Worm (Caenorhabditis elegans) whole organism, L1 larva: ENCODE measurements around the gene C04C3.4.

Experiments
- C04F5.9 ChIP-seq: sonication (generic microtip); optimal IDR thresholded peaks from 2 replicates; lab custom pipeline; 2016; ENCODE audit warnings: missing genetic modification characterization, missing compliant biosample characterization
- F16B12.6 ChIP-seq: fragments of 150-350 bp; optimal IDR thresholded peaks from 2 replicates; lab custom pipeline; 2014; ENCODE audit warnings: missing biosample characterization, missing genetic modification characterization
- Y116A8C.19 ChIP-seq: sonication (generic microtip); optimal IDR thresholded peaks from 2 replicates; lab custom pipeline; 2016; ENCODE audit warnings: missing compliant biosample characterization, missing genetic modification characterization, borderline replicate concordance
- aly-2 ChIP-seq: fragments of 150-350 bp; optimal IDR thresholded peaks from 2 replicates; lab custom pipeline; 2014; ENCODE audit warnings: missing biosample characterization, missing genetic modification characterization
- ceh-63 ChIP-seq: fragments of 200-800 bp; sonication (Bioruptor generic); optimal IDR thresholded peaks from 2 replicates; lab custom pipeline; 2018; ENCODE audit warnings: mild to moderate bottlenecking, missing genetic modification characterization, missing compliant biosample characterization
- ceh-82 ChIP-seq, 3 experiments: fragments of 150-350 bp in 1 of 3; sonication (generic microtip) in 2 of 3; optimal IDR thresholded peaks; 2 replicates each; lab custom pipeline; 2014 to 2017; ENCODE audit warnings: missing biosample characterization in 3 of 3, missing genetic modification characterization in 3 of 3
- ces-1 ChIP-seq: fragments of 150-350 bp; optimal IDR thresholded peaks from 2 replicates; lab custom pipeline; 2014; ENCODE audit warnings: missing biosample characterization, missing genetic modification reagents, missing genetic modification characterization
- dpl-1 ChIP-seq, 3 experiments: fragments of 150-350 bp in 2 of 3; sonication (generic microtip) in 1 of 3; optimal IDR thresholded peaks; 2 replicates each; lab custom pipeline; 2014 to 2017; ENCODE audit warnings: missing biosample characterization in 3 of 3, missing genetic modification characterization in 3 of 3, missing genetic modification reagents in 3 of 3
- efl-1 ChIP-seq, 4 experiments: fragments of 150-350 bp; optimal IDR thresholded peaks in 3 of 4; peaks in 1 of 4; 1 replicate in 1 of 4; 2 replicates in 3 of 4; lab custom pipeline; 2014; ENCODE audit warnings: missing biosample characterization in 2 of 4, missing genetic modification characterization in 2 of 4, missing genetic modification reagents in 2 of 4
- efl-3 ChIP-seq: fragments of 200-800 bp; sonication (Bioruptor generic); optimal IDR thresholded peaks from 2 replicates; lab custom pipeline; 2018; ENCODE audit warnings: mild to moderate bottlenecking, missing genetic modification characterization, missing compliant biosample characterization
- elt-2 ChIP-seq: sonication (generic microtip); optimal IDR thresholded peaks from 2 replicates; lab custom pipeline; 2016; ENCODE audit warnings: missing genetic modification characterization, mild to moderate bottlenecking, inconsistent platforms, missing compliant biosample characterization, missing genetic modification reagents
- ets-5 ChIP-seq: fragments of 200-800 bp; sonication (Bioruptor generic); IDR thresholded peaks from 2 replicates; pipeline ENCODE4 v1.3.6; 2022; ENCODE audit warnings: missing genetic modification characterization, missing compliant biosample characterization
- fkh-8 ChIP-seq: sonication (generic microtip); optimal IDR thresholded peaks from 2 replicates; lab custom pipeline; 2016; ENCODE audit warnings: mild to moderate bottlenecking, missing genetic modification characterization, missing compliant biosample characterization
- irx-1 ChIP-seq: sonication (generic microtip); optimal IDR thresholded peaks from 2 replicates; lab custom pipeline; 2016; ENCODE audit warnings: missing genetic modification characterization, missing compliant biosample characterization
- isw-1 ChIP-seq: fragments of 200-800 bp; sonication (Bioruptor generic); IDR thresholded peaks from 2 replicates; pipeline ENCODE4 v1.3.6; 2022; ENCODE audit warnings: missing genetic modification characterization, missing compliant biosample characterization
- lin-13 ChIP-seq: fragments of 150-350 bp; optimal IDR thresholded peaks from 2 replicates; lab custom pipeline; 2014; ENCODE audit warnings: missing biosample characterization, missing genetic modification reagents, missing genetic modification characterization
- lin-14 ChIP-seq: fragments of 200-800 bp; sonication (Bioruptor generic); optimal IDR thresholded peaks from 2 replicates; lab custom pipeline; 2018; ENCODE audit warnings: mild to moderate bottlenecking, missing genetic modification characterization, moderate library complexity, missing compliant biosample characterization
- lin-35 ChIP-seq, 2 experiments: fragments of 150-350 bp; optimal IDR thresholded peaks; 2 replicates each; lab custom pipeline; 2014; ENCODE audit warnings: missing biosample characterization in 2 of 2, missing genetic modification characterization in 2 of 2, missing genetic modification reagents in 2 of 2
- lsy-2 ChIP-seq, 2 experiments: fragments of 150-350 bp; optimal IDR thresholded peaks; 2 replicates each; lab custom pipeline; 2014; ENCODE audit warnings: missing biosample characterization in 2 of 2, missing genetic modification characterization in 2 of 2
- mep-1 ChIP-seq: fragments of 150-350 bp; optimal IDR thresholded peaks from 2 replicates; lab custom pipeline; 2014; ENCODE audit warnings: missing biosample characterization, missing genetic modification characterization
- nhr-12 ChIP-seq: sonication (generic microtip); optimal IDR thresholded peaks from 2 replicates; lab custom pipeline; 2017; ENCODE audit warnings: missing biosample characterization, missing genetic modification characterization
- nhr-20 ChIP-seq: sonication (generic microtip); optimal IDR thresholded peaks from 2 replicates; lab custom pipeline; 2016; ENCODE audit warnings: mild to moderate bottlenecking, missing genetic modification characterization, missing compliant biosample characterization
- nhr-47 ChIP-seq: sonication (generic microtip); optimal IDR thresholded peaks from 2 replicates; lab custom pipeline; 2016; ENCODE audit warnings: mild to moderate bottlenecking, missing genetic modification characterization, moderate library complexity, missing compliant biosample characterization
- nhr-71 ChIP-seq: sonication (generic microtip); optimal IDR thresholded peaks from 2 replicates; lab custom pipeline; 2016; ENCODE audit warnings: mild to moderate bottlenecking, missing genetic modification characterization, moderate library complexity, missing compliant biosample characterization
- nhr-76 ChIP-seq: sonication (generic microtip); optimal IDR thresholded peaks from 2 replicates; lab custom pipeline; 2017; ENCODE audit warnings: missing biosample characterization, missing genetic modification characterization
- nhr-85 ChIP-seq: sonication (generic microtip); peaks from one replicate; lab custom pipeline; 2016; ENCODE audit warnings: missing genetic modification characterization, inconsistent platforms, missing compliant biosample characterization
- nhr-90 ChIP-seq: sonication (generic microtip); optimal IDR thresholded peaks from 2 replicates; lab custom pipeline; 2016; ENCODE audit warnings: mild to moderate bottlenecking, missing genetic modification characterization, missing compliant biosample characterization; ENCODE audit not compliant: poor library complexity
- pax-3 ChIP-seq: fragments of 200-800 bp; sonication (Bioruptor generic); optimal IDR thresholded peaks from 2 replicates; lab custom pipeline; 2018; ENCODE audit warnings: mild to moderate bottlenecking, missing genetic modification characterization, moderate library complexity, missing compliant biosample characterization
- skn-1 ChIP-seq: fragments of 150-350 bp; optimal IDR thresholded peaks from 2 replicates; lab custom pipeline; 2014; ENCODE audit warnings: missing biosample characterization, missing genetic modification characterization
- snpc-4 ChIP-seq: fragments of 150-350 bp; optimal IDR thresholded peaks from 2 replicates; lab custom pipeline; 2014; ENCODE audit warnings: missing biosample characterization, missing genetic modification characterization
- sup-37 ChIP-seq: fragments of 200-800 bp; sonication (Bioruptor generic); optimal IDR thresholded peaks from 2 replicates; lab custom pipeline; 2018; ENCODE audit warnings: mild to moderate bottlenecking, missing genetic modification characterization, missing compliant biosample characterization
- unc-130 ChIP-seq: fragments of 150-350 bp; optimal IDR thresholded peaks from 2 replicates; lab custom pipeline; 2017; ENCODE audit warnings: missing biosample characterization, missing genetic modification characterization, inconsistent platforms
- unc-98 ChIP-seq: fragments of 200-800 bp; sonication (Bioruptor generic); IDR thresholded peaks from 2 replicates; pipeline ENCODE4 v1.3.6; 2022; ENCODE audit warnings: missing genetic modification characterization, missing compliant biosample characterization
- vab-15 ChIP-seq: sonication (generic microtip); optimal IDR thresholded peaks from 2 replicates; lab custom pipeline; 2017; ENCODE audit warnings: missing genotype, mild to moderate bottlenecking, missing genetic modification characterization, missing compliant biosample characterization
- xbp-1 ChIP-seq: sonication (generic microtip); optimal IDR thresholded peaks from 2 replicates; lab custom pipeline; 2016; ENCODE audit warnings: missing genetic modification characterization, missing compliant biosample characterization
- zip-4 ChIP-seq: fragments of 200-800 bp; sonication (Bioruptor generic); optimal IDR thresholded peaks from 2 replicates; lab custom pipeline; 2018; ENCODE audit warnings: mild to moderate bottlenecking, missing genetic modification characterization, moderate library complexity, missing compliant biosample characterization
- ztf-11 ChIP-seq, 2 experiments: sonication (generic microtip); optimal IDR thresholded peaks; 2 replicates each; lab custom pipeline; 2016 to 2017; ENCODE audit warnings: missing genetic modification characterization in 2 of 2, missing biosample characterization in 1 of 2, missing compliant biosample characterization in 1 of 2

Gene C04C3.4

ce11 chrIV:3399015-3399722, 5.0 kb downstream of the C04C3.4 start, which contains the start of the genes dyf-3 and pdhb-1 (continued):
- peak; percentile 40 for TF ChIP-seq mep-1 (tag; lab: Kevin White, UChicago)
- no peak for TF ChIP-seq skn-1 (tag; lab: Kevin White, UChicago)
- TF ChIP-seq elt-2 (tag; lab: Kevin White, UChicago) = no peak
- peak in 1 of 3 experiments; percentile 48 for TF ChIP-seq ceh-82 (tag; optimal IDR thresholded peaks at IDR 0.05; lab: Kevin White, UChicago)
- no peak for TF ChIP-seq sup-37
- no peak for TF ChIP-seq Y116A8C.19 (tag; lab: Kevin White, UChicago)
- TF ChIP-seq isw-1 (GFP tag; lab: Robert Waterston, UW) = no peak
- peak; percentile 92 for TF ChIP-seq F16B12.6
- no peak for TF ChIP-seq nhr-90 (tag; lab: Kevin White, UChicago)
- TF ChIP-seq unc-98 (GFP tag; lab: Robert Waterston, UW) = no peak
- no peak for TF ChIP-seq nhr-71 (tag; lab: Kevin White, UChicago)
- peak; percentile 23 for TF ChIP-seq unc-130
- TF ChIP-seq ztf-11 (tag; optimal IDR thresholded peaks at IDR 0.05; lab: Kevin White, UChicago) = no peak
- TF ChIP-seq lin-14 (GFP tag; lab: Kevin White, UChicago) = no peak
- peak; percentile 69 for TF ChIP-seq nhr-85 (tag; lab: Kevin White, UChicago)
- peak; percentile 37 to 56 (median 48) for TF ChIP-seq dpl-1 (GFP tag; optimal IDR thresholded peaks at IDR 0.05; lab: Kevin White, UChicago)
- no peak for TF ChIP-seq nhr-76 (tag; lab: Kevin White, UChicago)
- TF ChIP-seq vab-15 (tag; lab: Kevin White, UChicago) = no peak
- peak; percentile 10 for TF ChIP-seq xbp-1 (tag; lab: Kevin White, UChicago)
- peak; percentile 26 to 59 for TF ChIP-seq lin-35 (GFP tag; optimal IDR thresholded peaks at IDR 0.05; lab: Kevin White, UChicago)
- no peak for TF ChIP-seq irx-1
- no peak for TF ChIP-seq ceh-63 (GFP tag; lab: Kevin White, UChicago)

- no peak for TF ChIP-seq snpc-4
- no peak for TF ChIP-seq nhr-12 (tag; lab: Kevin White, UChicago)
- peak; percentile 58 for TF ChIP-seq elt-2 (tag; lab: Kevin White, UChicago)
- no peak for TF ChIP-seq zip-4 (GFP tag; lab: Kevin White, UChicago)
- no peak for TF ChIP-seq aly-2 (tag; lab: Kevin White, UChicago)
- no peak for TF ChIP-seq lsy-2 (tag; optimal IDR thresholded peaks at IDR 0.05; lab: Kevin White, UChicago)
- no peak for TF ChIP-seq F16B12.6
- TF ChIP-seq, all 84 proteins: peak for 1
Observed at ce11 chrIV:3400941-3401340, 6.8 kb downstream of the C04C3.4 start.

ce11 chrIV:3415383-3415782, 21.2 kb downstream of the C04C3.4 start, which contains the start of gene lgc-9:
Gene lgc-9 (plus strand): TSS chrIV:3415683.
- TF ChIP-seq nhr-85 (tag; lab: Kevin White, UChicago) (no peak), irx-1 (no peak), lin-13 (no peak), efl-3 (GFP tag; lab: Kevin White, UChicago) (no peak), fkh-8 (tag; lab: Kevin White, UChicago) (no peak), C04F5.9 (tag; lab: Kevin White, UChicago) (no peak), ces-1 (GFP tag; lab: Kevin White, UChicago) (no peak), pax-3 (tag; lab: Kevin White, UChicago) (no peak), snpc-4 (no peak), nhr-20 (tag; lab: Kevin White, UChicago) (no peak)

- TF ChIP-seq ets-5 = no peak
- TF ChIP-seq efl-1 (optimal IDR thresholded peaks at IDR 0.05; lab: Kevin White, UChicago) = no peak
- peak in 1 of 2 experiments; percentile 37 for TF ChIP-seq efl-1 (GFP tag; optimal IDR thresholded peaks at IDR 0.05 in 1 of 2; lab: Kevin White, UChicago)
- TF ChIP-seq nhr-47 = no peak
Observed at ce11 chrIV:3418741-3419140, 24.6 kb downstream of the C04C3.4 start.
